Worm (Caenorhabditis elegans) whole organism, L2 larva: Measurements from ENCODE around the gene ZC443.2.
A peak's percentile ranks its signal among the peaks of the same experiment; 100 is the strongest.

Source experiments
- C34F6.9 ChIP-seq: fragments of 150-350 bp; optimal IDR thresholded peaks from 2 replicates; lab custom pipeline; 2014; ENCODE audit warnings: missing biosample characterization, missing genetic modification characterization
- F13H6.1 ChIP-seq: sonication (generic microtip); optimal IDR thresholded peaks from 2 replicates; lab custom pipeline; 2016; ENCODE audit warnings: missing genetic modification characterization, missing compliant biosample characterization
- R02D3.7 ChIP-seq: fragments of 150-350 bp; optimal IDR thresholded peaks from 2 replicates; lab custom pipeline; 2014; ENCODE audit warnings: missing biosample characterization, missing genetic modification characterization
- Y55F3AM.14 ChIP-seq: fragments of 200-800 bp; sonication (Bioruptor generic); optimal IDR thresholded peaks from 2 replicates; lab custom pipeline; 2018; ENCODE audit warnings: mild to moderate bottlenecking, missing genetic modification characterization, missing compliant biosample characterization
- ZK546.5 ChIP-seq: sonication (generic microtip); optimal IDR thresholded peaks from 2 replicates; lab custom pipeline; 2017; ENCODE audit warnings: missing biosample characterization, missing genetic modification characterization
- alr-1 ChIP-seq: fragments of 150-350 bp; optimal IDR thresholded peaks from 2 replicates; lab custom pipeline; 2014; ENCODE audit warnings: missing biosample characterization, missing genetic modification characterization
- aly-2 ChIP-seq: fragments of 150-350 bp; optimal IDR thresholded peaks from 2 replicates; lab custom pipeline; 2014; ENCODE audit warnings: missing biosample characterization, missing genetic modification characterization
- ama-1 ChIP-seq: fragments of 150-350 bp; optimal IDR thresholded peaks from 2 replicates; lab custom pipeline; 2018; ENCODE audit warnings: inconsistent platforms
- blmp-1 ChIP-seq: sonication (generic microtip); optimal IDR thresholded peaks from 2 replicates; lab custom pipeline; 2017; ENCODE audit warnings: missing genetic modification characterization, mild to moderate bottlenecking, missing compliant biosample characterization, antibody characterized with exemption, moderate library complexity; ENCODE audit not compliant: insufficient read depth
- ceh-16 ChIP-seq: fragments of 150-350 bp; optimal IDR thresholded peaks from 2 replicates; lab custom pipeline; 2014; ENCODE audit warnings: missing biosample characterization, missing genetic modification characterization
- ceh-82 ChIP-seq: fragments of 150-350 bp; optimal IDR thresholded peaks from 2 replicates; lab custom pipeline; 2014; ENCODE audit warnings: missing biosample characterization, missing genetic modification characterization
- crh-2 ChIP-seq: sonication (generic microtip); optimal IDR thresholded peaks from 2 replicates; lab custom pipeline; 2017; ENCODE audit warnings: missing biosample characterization, missing genetic modification characterization
- dmd-4 ChIP-seq: sonication (generic microtip); optimal IDR thresholded peaks from 2 replicates; lab custom pipeline; 2017; ENCODE audit warnings: missing biosample characterization, missing genetic modification characterization
- egl-27 ChIP-seq: sonication (generic microtip); optimal IDR thresholded peaks from 3 replicates; lab custom pipeline; 2017; ENCODE audit warnings: missing biosample characterization, missing genetic modification reagents, missing genetic modification characterization
- elt-1 ChIP-seq: fragments of 150-350 bp; optimal IDR thresholded peaks from 2 replicates; lab custom pipeline; 2014; ENCODE audit warnings: missing biosample characterization, missing genetic modification characterization
- elt-3 ChIP-seq: sonication (generic microtip); optimal IDR thresholded peaks from 2 replicates; lab custom pipeline; 2017; ENCODE audit warnings: missing biosample characterization, missing genetic modification characterization
- fos-1 ChIP-seq: fragments of 150-350 bp; optimal IDR thresholded peaks from 2 replicates; lab custom pipeline; 2014; ENCODE audit warnings: missing biosample characterization, missing genetic modification characterization
- gmeb-1 ChIP-seq: fragments of 150-350 bp; optimal IDR thresholded peaks from 2 replicates; lab custom pipeline; 2014; ENCODE audit warnings: missing biosample characterization, missing genetic modification characterization
- lin-11 ChIP-seq: fragments of 150-350 bp; sonication (generic microtip); optimal IDR thresholded peaks from 2 replicates; lab custom pipeline; 2014; ENCODE audit warnings: missing biosample characterization, missing genetic modification characterization, inconsistent platforms, mixed read lengths
- lin-13 ChIP-seq: fragments of 150-350 bp; optimal IDR thresholded peaks from 2 replicates; lab custom pipeline; 2014; ENCODE audit warnings: missing biosample characterization, missing genetic modification reagents, missing genetic modification characterization
- lin-39 ChIP-seq: fragments of 150-350 bp; optimal IDR thresholded peaks from 2 replicates; lab custom pipeline; 2014; ENCODE audit warnings: missing biosample characterization, missing genetic modification reagents, missing genetic modification characterization
- lsy-2 ChIP-seq, 2 experiments: fragments of 150-350 bp in 1 of 2; sonication (generic microtip) in 1 of 2; optimal IDR thresholded peaks; 2 replicates each; lab custom pipeline; 2014 to 2017; ENCODE audit warnings: missing biosample characterization in 2 of 2, missing genetic modification characterization in 2 of 2
- mab-5 ChIP-seq: fragments of 150-350 bp; optimal IDR thresholded peaks from 2 replicates; lab custom pipeline; 2014; ENCODE audit warnings: missing biosample characterization, missing genetic modification characterization
- mbf-1 ChIP-seq: sonication (generic microtip); optimal IDR thresholded peaks from 2 replicates; lab custom pipeline; 2017; ENCODE audit warnings: missing biosample characterization, missing genetic modification characterization
- mdl-1 ChIP-seq, 2 experiments: fragments of 150-350 bp in 1 of 2; sonication (generic microtip) in 1 of 2; optimal IDR thresholded peaks; 2 replicates each; lab custom pipeline; 2017; ENCODE audit warnings: missing biosample characterization in 2 of 2, missing genetic modification characterization in 2 of 2
- nhr-10 ChIP-seq: sonication (generic microtip); optimal IDR thresholded peaks from 2 replicates; lab custom pipeline; 2017; ENCODE audit warnings: missing biosample characterization, missing genetic modification characterization
- nhr-11 ChIP-seq: fragments of 150-350 bp; optimal IDR thresholded peaks from 2 replicates; lab custom pipeline; 2014; ENCODE audit warnings: missing biosample characterization, missing genetic modification characterization
- nhr-12 ChIP-seq: fragments of 150-350 bp; optimal IDR thresholded peaks from 2 replicates; lab custom pipeline; 2014; ENCODE audit warnings: missing biosample characterization, missing genetic modification characterization
- nhr-129 ChIP-seq: fragments of 150-350 bp; optimal IDR thresholded peaks from 2 replicates; lab custom pipeline; 2014; ENCODE audit warnings: missing biosample characterization, missing genetic modification characterization
- nhr-21 ChIP-seq: fragments of 150-350 bp; optimal IDR thresholded peaks from 2 replicates; lab custom pipeline; 2014; ENCODE audit warnings: missing biosample characterization, missing genetic modification characterization
- nhr-23 ChIP-seq: fragments of 150-350 bp; optimal IDR thresholded peaks from 2 replicates; lab custom pipeline; 2014; ENCODE audit warnings: missing biosample characterization, missing genetic modification reagents, missing genetic modification characterization
- nhr-237 ChIP-seq: fragments of 150-350 bp; optimal IDR thresholded peaks from 2 replicates; lab custom pipeline; 2014; ENCODE audit warnings: missing biosample characterization, missing genetic modification characterization
- nhr-25 ChIP-seq: fragments of 150-350 bp; sonication (generic microtip); optimal IDR thresholded peaks from 3 replicates; lab custom pipeline; 2014; ENCODE audit warnings: missing biosample characterization, missing genetic modification characterization
- nhr-6 ChIP-seq: fragments of 150-350 bp; optimal IDR thresholded peaks from 2 replicates; lab custom pipeline; 2014; ENCODE audit warnings: missing biosample characterization, missing genetic modification characterization
- nhr-77 ChIP-seq: fragments of 150-350 bp; optimal IDR thresholded peaks from 2 replicates; lab custom pipeline; 2014; ENCODE audit warnings: missing biosample characterization, missing genetic modification characterization
- peb-1 ChIP-seq: fragments of 150-350 bp; optimal IDR thresholded peaks from 2 replicates; lab custom pipeline; 2014; ENCODE audit warnings: missing biosample characterization, missing genetic modification characterization
- sem-4 ChIP-seq: fragments of 150-350 bp; optimal IDR thresholded peaks from 2 replicates; lab custom pipeline; 2014; ENCODE audit warnings: missing biosample characterization, missing genetic modification reagents, missing genetic modification characterization
- skn-1 ChIP-seq: sonication (generic microtip); optimal IDR thresholded peaks from 2 replicates; lab custom pipeline; 2017; ENCODE audit warnings: missing biosample characterization, missing genetic modification characterization
- sma-3 ChIP-seq: sonication (generic microtip); optimal IDR thresholded peaks from 2 replicates; lab custom pipeline; 2016; ENCODE audit warnings: missing genetic modification reagents, missing genetic modification characterization, missing compliant biosample characterization
- sma-9 ChIP-seq, 2 experiments: fragments of 150-350 bp in 1 of 2; sonication (generic microtip) in 1 of 2; optimal IDR thresholded peaks; 2 replicates each; lab custom pipeline; 2014 to 2016; ENCODE audit warnings: missing genetic modification characterization in 2 of 2, mild to moderate bottlenecking in 1 of 2, missing biosample characterization in 1 of 2, missing compliant biosample characterization in 1 of 2, missing genetic modification reagents in 1 of 2, moderate library complexity in 1 of 2
- snpc-4 ChIP-seq: fragments of 150-350 bp; optimal IDR thresholded peaks from 2 replicates; lab custom pipeline; 2014; ENCODE audit warnings: missing biosample characterization, missing genetic modification characterization
- unc-39 ChIP-seq: fragments of 150-350 bp; optimal IDR thresholded peaks from 2 replicates; lab custom pipeline; 2014; ENCODE audit warnings: missing biosample characterization, missing genetic modification characterization
- unc-55 ChIP-seq: fragments of 150-350 bp; sonication (generic microtip); optimal IDR thresholded peaks from 3 replicates; lab custom pipeline; 2014; ENCODE audit warnings: missing biosample characterization, missing genetic modification reagents, missing genetic modification characterization
- unc-62 ChIP-seq: fragments of 150-350 bp; optimal IDR thresholded peaks from 2 replicates; lab custom pipeline; 2014; ENCODE audit warnings: missing biosample characterization, missing genetic modification reagents, missing genetic modification characterization
- zag-1 ChIP-seq: fragments of 150-350 bp; optimal IDR thresholded peaks from 2 replicates; lab custom pipeline; 2014; ENCODE audit warnings: missing biosample characterization, missing genetic modification characterization
- ztf-1 ChIP-seq: fragments of 200-800 bp; sonication (Bioruptor generic); conservative IDR thresholded peaks from 2 replicates; pipeline ENCODE4 v1.3.6; 2022; ENCODE audit warnings: missing genetic modification characterization, missing compliant biosample characterization
- ztf-11 ChIP-seq: sonication (generic microtip); optimal IDR thresholded peaks from 2 replicates; lab custom pipeline; 2017; ENCODE audit warnings: missing biosample characterization, missing genetic modification characterization
- ztf-4 ChIP-seq: fragments of 150-350 bp; optimal IDR thresholded peaks from 2 replicates; lab custom pipeline; 2014; ENCODE audit warnings: missing biosample characterization, missing genetic modification characterization

Gene ZC443.2

DNA sequence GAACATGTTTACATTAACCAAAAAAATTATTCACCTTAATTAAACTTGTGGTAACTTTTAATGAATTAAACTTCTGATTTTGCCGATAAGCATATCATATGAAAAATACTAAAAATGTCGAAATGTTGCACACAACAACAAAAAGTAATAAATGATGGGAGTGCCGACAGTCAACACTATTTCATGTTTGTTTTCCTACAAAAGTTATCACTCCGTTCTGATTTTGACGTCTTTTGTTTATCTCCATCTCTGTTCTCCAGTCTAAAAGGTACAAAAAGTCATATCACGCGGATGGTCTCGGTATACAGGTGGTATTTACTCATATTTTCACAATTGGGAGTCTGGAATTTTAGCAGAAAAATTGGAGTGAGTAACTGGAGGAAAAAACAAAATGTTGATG lies 4.4 kb upstream of the ZC443.2 start:
- TF ChIP-seq lin-13 (GFP tag; lab: Kevin White, UChicago): no peak

ce11 chrV:12814481-12814882 lies 3.5 kb upstream of the ZC443.2 start:
- no peak for TF ChIP-seq ama-1 (lab: Kevin White, UChicago)
- TF ChIP-seq sma-3 (GFP tag; lab: Kevin White, UChicago): no peak
- peak; percentile 42 for TF ChIP-seq unc-55 (GFP tag; lab: Kevin White, UChicago)
- peak; percentile 12 for TF ChIP-seq gmeb-1
- TF ChIP-seq elt-3: no peak
- no peak for TF ChIP-seq nhr-23 (tag; lab: Kevin White, UChicago)
- peak; percentile 4 for TF ChIP-seq unc-39 (tag; lab: Kevin White, UChicago)
- no peak for TF ChIP-seq skn-1 (tag; lab: Kevin White, UChicago)
- no peak for TF ChIP-seq unc-62 (GFP tag; lab: Kevin White, UChicago)
- no peak for TF ChIP-seq nhr-237
- no peak for TF ChIP-seq nhr-11
- TF ChIP-seq lin-13 (GFP tag; lab: Kevin White, UChicago): peak; percentile 40
- no peak for TF ChIP-seq R02D3.7 (tag; lab: Kevin White, UChicago)
- peak; percentile 60 for TF ChIP-seq sem-4 (tag; lab: Kevin White, UChicago)
- no peak for TF ChIP-seq alr-1 (tag; lab: Kevin White, UChicago)
- TF ChIP-seq C34F6.9 (tag; lab: Kevin White, UChicago): peak; percentile 88
- TF ChIP-seq ztf-1 (GFP tag; lab: Robert Waterston, UW): no peak
- TF ChIP-seq peb-1 (tag; lab: Kevin White, UChicago): no peak
- TF ChIP-seq nhr-6 (tag; lab: Kevin White, UChicago): no peak
- no peak for TF ChIP-seq ceh-82 (tag; lab: Kevin White, UChicago)
- no peak for TF ChIP-seq fos-1 (tag; lab: Kevin White, UChicago)
- no peak for TF ChIP-seq nhr-25 (tag; lab: Kevin White, UChicago)
- TF ChIP-seq ztf-11 (tag; lab: Kevin White, UChicago): no peak
- TF ChIP-seq lin-39: peak; percentile 32
- TF ChIP-seq aly-2 (tag; lab: Kevin White, UChicago): no peak
- peak; percentile 14 to 65 for TF ChIP-seq mdl-1 (tag; optimal IDR thresholded peaks at IDR 0.05; lab: Kevin White, UChicago)
- no peak for TF ChIP-seq mbf-1 (tag; lab: Kevin White, UChicago)
- TF ChIP-seq nhr-129 (tag; lab: Kevin White, UChicago): peak; percentile 84
- peak; percentile 77 for TF ChIP-seq lin-11 (tag; lab: Kevin White, UChicago)
- TF ChIP-seq elt-1: no peak
- TF ChIP-seq lsy-2 (tag; optimal IDR thresholded peaks at IDR 0.05; lab: Kevin White, UChicago): peak in 1 of 2 experiments; percentile 79
- no peak for TF ChIP-seq nhr-21 (tag; lab: Kevin White, UChicago)
- no peak for TF ChIP-seq nhr-77 (tag; lab: Kevin White, UChicago)
- no peak for TF ChIP-seq blmp-1 (tag; lab: Kevin White, UChicago)
- TF ChIP-seq zag-1 (tag; lab: Kevin White, UChicago): peak; percentile 40
- TF ChIP-seq ztf-4 (tag; lab: Kevin White, UChicago): peak; percentile 63
- peak; percentile 55 for TF ChIP-seq snpc-4 (tag; lab: Kevin White, UChicago)
- peak; percentile 87 for TF ChIP-seq sma-9 (GFP tag; optimal IDR thresholded peaks at IDR 0.05; lab: Kevin White, UChicago)
- TF ChIP-seq sma-9 (tag; optimal IDR thresholded peaks at IDR 0.05; lab: Kevin White, UChicago): no peak
- peak; percentile 86 for TF ChIP-seq mab-5 (tag; lab: Kevin White, UChicago)
- no peak for TF ChIP-seq nhr-12
- TF ChIP-seq crh-2: peak; percentile 7
- TF ChIP-seq dmd-4: no peak
- TF ChIP-seq ZK546.5: no peak
- TF ChIP-seq Y55F3AM.14 (GFP tag; lab: Kevin White, UChicago): peak; percentile 69
- peak; percentile 64 for TF ChIP-seq egl-27 (tag; lab: Kevin White, UChicago)
- TF ChIP-seq nhr-10 (tag; lab: Kevin White, UChicago): no peak
- TF ChIP-seq F13H6.1 (tag; lab: Kevin White, UChicago): peak; percentile 91
- no peak for TF ChIP-seq ceh-16 (tag; lab: Kevin White, UChicago)
